Worm (Caenorhabditis elegans) whole organism, L4 larva: ENCODE data around the gene anmt-1.

Source experiments
- F26F4.8 ChIP-seq: fragments of 200-800 bp; sonication (Bioruptor generic); conservative IDR thresholded peaks from 2 replicates; pipeline ENCODE4 v1.3.6; 2022; ENCODE audit warnings: missing genetic modification characterization, missing compliant biosample characterization
- R02D3.7 ChIP-seq: fragments of 150-350 bp; sonication (generic microtip); optimal IDR thresholded peaks from 3 replicates; lab custom pipeline; 2014; ENCODE audit warnings: missing biosample characterization, missing genetic modification characterization
- Y75B8A.6 ChIP-seq: fragments of 200-800 bp; sonication (Bioruptor generic); IDR thresholded peaks from 2 replicates; pipeline ENCODE4 v1.3.6; 2022; ENCODE audit warnings: missing genetic modification reagents, missing genetic modification characterization, missing compliant biosample characterization
- ZK546.5 ChIP-seq, 2 experiments: sonication (generic microtip); optimal IDR thresholded peaks; 2 replicates each; lab custom pipeline; 2017; ENCODE audit warnings: missing biosample characterization in 2 of 2, missing genetic modification characterization in 2 of 2
- aha-1 ChIP-seq: fragments of 150-350 bp; peaks from one replicate; lab custom pipeline; 2014; ENCODE audit warnings: missing biosample characterization, missing genetic modification characterization
- aly-2 ChIP-seq: sonication (generic microtip); optimal IDR thresholded peaks from 2 replicates; lab custom pipeline; 2018; ENCODE audit warnings: missing biosample characterization, missing genetic modification characterization
- ceh-20 ChIP-seq: fragments of 200-800 bp; sonication (Bioruptor generic); IDR thresholded peaks from 2 replicates; pipeline ENCODE4 v1.3.6; 2022; ENCODE audit warnings: missing genetic modification reagents, missing genetic modification characterization, missing compliant biosample characterization
- ceh-44 ChIP-seq: fragments of 200-800 bp; sonication (Bioruptor generic); IDR thresholded peaks from 2 replicates; pipeline ENCODE4 v1.3.6; 2022; ENCODE audit warnings: missing genetic modification reagents, missing genetic modification characterization, missing compliant biosample characterization
- cey-2 ChIP-seq: sonication (generic microtip); optimal IDR thresholded peaks from 3 replicates; lab custom pipeline; 2017; ENCODE audit warnings: missing genetic modification characterization, mild to moderate bottlenecking, missing compliant biosample characterization, antibody characterized with exemption, borderline replicate concordance; ENCODE audit not compliant: insufficient read depth
- daf-12 ChIP-seq: fragments of 150-350 bp; optimal IDR thresholded peaks from 2 replicates; lab custom pipeline; 2014; ENCODE audit warnings: missing biosample characterization, missing genetic modification reagents, missing genetic modification characterization
- daf-16 ChIP-seq, 3 experiments: sonication (generic microtip); optimal IDR thresholded peaks; 2 replicates each; lab custom pipeline; 2016 to 2017; ENCODE audit warnings: missing genetic modification characterization in 3 of 3, missing genetic modification reagents in 3 of 3, mild to moderate bottlenecking in 2 of 3, missing compliant biosample characterization in 2 of 3, missing biosample characterization in 1 of 3, moderate library complexity in 1 of 3
- daf-8 ChIP-seq: fragments of 200-800 bp; sonication (Bioruptor generic); IDR thresholded peaks from 2 replicates; pipeline ENCODE4 v1.3.6; 2022; ENCODE audit warnings: missing genetic modification characterization, missing compliant biosample characterization
- dmd-9 ChIP-seq: fragments of 200-800 bp; sonication (Bioruptor generic); IDR thresholded peaks from 2 replicates; pipeline ENCODE4 v1.3.6; 2022; ENCODE audit warnings: missing genetic modification reagents, missing genetic modification characterization, missing compliant biosample characterization
- dve-1 ChIP-seq: sonication (generic microtip); optimal IDR thresholded peaks from 2 replicates; lab custom pipeline; 2017; ENCODE audit warnings: antibody characterized with exemption, mild to moderate bottlenecking, missing genetic modification characterization, missing compliant biosample characterization; ENCODE audit not compliant: insufficient read depth
- egl-27 ChIP-seq: sonication (generic microtip); optimal IDR thresholded peaks from 3 replicates; lab custom pipeline; 2017; ENCODE audit warnings: missing biosample characterization, missing genetic modification reagents, missing genetic modification characterization
- hlh-30 ChIP-seq: sonication (generic microtip); optimal IDR thresholded peaks from 2 replicates; lab custom pipeline; 2017; ENCODE audit warnings: antibody characterized with exemption, mild to moderate bottlenecking, missing genetic modification characterization, missing compliant biosample characterization; ENCODE audit not compliant: insufficient read depth
- lin-15B ChIP-seq: fragments of 150-350 bp; sonication (generic microtip); optimal IDR thresholded peaks from 3 replicates; lab custom pipeline; 2014; ENCODE audit warnings: missing biosample characterization, missing genetic modification characterization
- lin-29 ChIP-seq: fragments of 200-800 bp; sonication (Bioruptor generic); IDR thresholded peaks from 2 replicates; pipeline ENCODE4 v1.3.6; 2022; ENCODE audit warnings: missing genetic modification reagents, missing genetic modification characterization, missing compliant biosample characterization
- lin-38 ChIP-seq: fragments of 200-800 bp; sonication (Bioruptor generic); IDR thresholded peaks from 2 replicates; pipeline ENCODE4 v1.3.6; 2022; ENCODE audit warnings: missing genetic modification reagents, missing genetic modification characterization, missing compliant biosample characterization
- lsy-2 ChIP-seq, 2 experiments: fragments of 150-350 bp in 1 of 2; sonication (generic microtip) in 1 of 2; optimal IDR thresholded peaks; 2 replicates each; lab custom pipeline; 2014 to 2017; ENCODE audit warnings: missing biosample characterization in 2 of 2, missing genetic modification characterization in 2 of 2
- mxl-3 ChIP-seq: fragments of 200-800 bp; sonication (Bioruptor generic); optimal IDR thresholded peaks from 2 replicates; lab custom pipeline; 2018; ENCODE audit warnings: mild to moderate bottlenecking, missing genetic modification characterization, missing compliant biosample characterization
- nhr-10 ChIP-seq: fragments of 150-350 bp; optimal IDR thresholded peaks from 2 replicates; lab custom pipeline; 2014; ENCODE audit warnings: missing biosample characterization, missing genetic modification characterization
- nhr-28 ChIP-seq: fragments of 150-350 bp; optimal IDR thresholded peaks from 2 replicates; lab custom pipeline; 2014; ENCODE audit warnings: missing biosample characterization, missing genetic modification characterization
- nhr-48 ChIP-seq: sonication (generic microtip); optimal IDR thresholded peaks from 2 replicates; lab custom pipeline; 2016; ENCODE audit warnings: mild to moderate bottlenecking, missing genetic modification characterization, missing compliant biosample characterization
- rbr-2 ChIP-seq: sonication (generic microtip); optimal IDR thresholded peaks from 2 replicates; lab custom pipeline; 2016; ENCODE audit warnings: missing genotype, missing genetic modification characterization, missing compliant biosample characterization
- skn-1 ChIP-seq: fragments of 150-350 bp; optimal IDR thresholded peaks from 2 replicates; lab custom pipeline; 2014; ENCODE audit warnings: missing biosample characterization, missing genetic modification characterization
- snpc-1.2 ChIP-seq: fragments of 200-800 bp; sonication (Bioruptor generic); IDR thresholded peaks from 2 replicates; pipeline ENCODE4 v1.3.6; 2022; ENCODE audit warnings: missing genetic modification reagents, missing genetic modification characterization, missing compliant biosample characterization
- snpc-4 ChIP-seq: fragments of 150-350 bp; optimal IDR thresholded peaks from 2 replicates; lab custom pipeline; 2014; ENCODE audit warnings: missing biosample characterization, missing genetic modification characterization
- spr-1 ChIP-seq: sonication (generic microtip); optimal IDR thresholded peaks from 2 replicates; lab custom pipeline; 2016; ENCODE audit warnings: mild to moderate bottlenecking, missing genetic modification characterization, missing compliant biosample characterization
- tag-97 ChIP-seq: fragments of 200-800 bp; sonication (Bioruptor generic); IDR thresholded peaks from 2 replicates; pipeline ENCODE4 v1.3.6; 2022; ENCODE audit warnings: missing genetic modification characterization, missing compliant biosample characterization
- unc-39 ChIP-seq: sonication (generic microtip); optimal IDR thresholded peaks from 2 replicates; lab custom pipeline; 2017; ENCODE audit warnings: missing biosample characterization, missing genetic modification characterization
- zag-1 ChIP-seq: fragments of 150-350 bp; optimal IDR thresholded peaks from 2 replicates; lab custom pipeline; 2014; ENCODE audit warnings: missing biosample characterization, missing genetic modification characterization
- zfp-3 ChIP-seq: fragments of 200-800 bp; sonication (Bioruptor generic); conservative IDR thresholded peaks from 2 replicates; pipeline ENCODE4 v1.3.6; 2022; ENCODE audit warnings: missing genetic modification reagents, missing genetic modification characterization, missing compliant biosample characterization
- zip-2 ChIP-seq: fragments of 150-350 bp; optimal IDR thresholded peaks from 2 replicates; lab custom pipeline; 2014; ENCODE audit warnings: missing biosample characterization, missing genetic modification characterization
- ztf-11 ChIP-seq: fragments of 150-350 bp; optimal IDR thresholded peaks from 2 replicates; lab custom pipeline; 2014; ENCODE audit warnings: missing biosample characterization, missing genetic modification characterization

The anmt-1 gene

DNA sequence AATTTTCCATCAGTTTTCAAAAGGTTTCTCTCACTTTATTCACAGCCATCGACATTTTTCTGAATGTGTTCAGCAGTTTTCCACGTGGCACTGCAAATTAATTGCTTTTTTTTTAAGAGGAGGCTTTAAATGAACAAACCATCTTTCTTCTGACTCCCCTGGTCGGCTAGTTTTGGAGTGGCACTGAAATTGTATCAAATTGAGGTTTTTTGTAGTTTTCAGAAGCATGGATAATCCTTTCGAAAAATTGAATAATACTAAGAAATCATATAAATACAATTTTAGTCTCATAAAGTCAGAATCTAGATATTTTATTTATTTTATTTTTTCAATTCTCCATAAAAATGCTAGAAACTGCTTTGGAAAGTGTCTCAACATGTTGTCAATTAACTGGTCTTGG is 20.2 kb downstream of the anmt-1 start, which contains the start of gene B0303.16:
Gene B0303.16, plus strand, starts transcription at position 301 of the 400 bp plus-strand sequence.
- no peak for TF ChIP-seq lsy-2 (tag; optimal IDR thresholded peaks at IDR 0.05; lab: Kevin White, UChicago)
- TF ChIP-seq spr-1: no peak
- no peak for TF ChIP-seq lin-29 (GFP tag; lab: Robert Waterston, UW)
- TF ChIP-seq ceh-44 (GFP tag; lab: Robert Waterston, UW): no peak
- TF ChIP-seq R02D3.7 (tag; lab: Kevin White, UChicago): no peak
- TF ChIP-seq daf-12 (tag; lab: Kevin White, UChicago): no peak
- no peak for TF ChIP-seq ZK546.5 (tag; optimal IDR thresholded peaks at IDR 0.05; lab: Kevin White, UChicago)
- no peak for TF ChIP-seq nhr-10 (tag; lab: Kevin White, UChicago)
- no peak for TF ChIP-seq daf-8 (GFP tag; lab: Robert Waterston, UW)
- no peak for TF ChIP-seq dve-1 (tag; lab: Kevin White, UChicago)
- no peak for TF ChIP-seq daf-16 (GFP tag; optimal IDR thresholded peaks at IDR 0.05; lab: Kevin White, UChicago)
- no peak for TF ChIP-seq daf-16 (tag; optimal IDR thresholded peaks at IDR 0.05; lab: Kevin White, UChicago)

DNA sequence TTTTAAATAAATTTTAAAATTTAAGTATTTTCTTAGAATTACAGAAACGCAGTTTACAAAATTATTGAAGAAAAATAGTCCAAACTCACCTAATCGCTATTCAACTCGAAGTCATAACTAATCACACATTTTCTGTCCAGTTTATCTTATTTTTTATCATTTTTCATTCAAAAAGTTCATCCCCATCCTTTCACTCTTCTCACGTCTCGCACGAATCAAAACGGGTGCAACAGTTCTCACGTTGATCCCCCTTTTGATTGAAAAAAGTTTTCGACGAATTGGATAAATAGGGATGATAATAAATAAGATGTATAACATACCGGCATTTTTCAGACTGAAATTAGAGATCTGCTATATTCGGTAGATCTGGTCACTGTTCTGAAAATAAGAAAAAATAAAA is 25.1 kb downstream of the anmt-1 start:
- TF ChIP-seq tag-97 (GFP tag; lab: Robert Waterston, UW): no peak
- TF ChIP-seq lin-15B (tag; lab: Kevin White, UChicago): no peak
- TF ChIP-seq nhr-48: peak; percentile 42
- TF ChIP-seq nhr-28 (tag; lab: Kevin White, UChicago): peak; percentile 26
- TF ChIP-seq, all 104 proteins: peak for 2

DNA sequence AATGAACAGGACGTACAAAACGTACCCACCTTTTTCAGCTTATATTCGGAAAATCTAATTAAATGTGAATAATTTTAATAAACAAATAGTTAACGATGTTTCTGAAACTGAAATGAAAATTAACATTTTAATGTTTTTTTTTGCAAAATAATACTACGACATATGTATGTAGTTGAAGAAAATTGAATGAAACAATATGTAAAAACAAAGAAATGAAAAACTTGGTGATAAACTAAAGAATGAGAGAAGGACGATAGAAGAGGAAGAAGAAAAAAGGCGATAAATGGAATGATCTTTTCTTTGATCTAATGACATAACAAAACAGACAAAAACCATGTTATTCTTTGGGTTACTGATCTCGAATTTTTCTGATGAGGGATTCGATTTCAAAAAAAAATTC is 25.7 kb downstream of the anmt-1 start, which contains the start of gene B0303.11:
Gene B0303.11, minus strand, starts transcription at position 101 of the 400 bp plus-strand sequence.
- TF ChIP-seq rbr-2 (tag; lab: Kevin White, UChicago): no peak
- TF ChIP-seq mxl-3 (GFP tag; lab: Kevin White, UChicago): no peak
- no peak for TF ChIP-seq zfp-3 (GFP tag; lab: Robert Waterston, UW)
- TF ChIP-seq snpc-4 (tag; lab: Kevin White, UChicago): no peak
- TF ChIP-seq dmd-9: no peak
- no peak for TF ChIP-seq cey-2 (tag; lab: Kevin White, UChicago)
- peak; percentile 18 for TF ChIP-seq aha-1 (tag; lab: Kevin White, UChicago)
- TF ChIP-seq F26F4.8 (GFP tag; lab: Robert Waterston, UW): no peak

DNA sequence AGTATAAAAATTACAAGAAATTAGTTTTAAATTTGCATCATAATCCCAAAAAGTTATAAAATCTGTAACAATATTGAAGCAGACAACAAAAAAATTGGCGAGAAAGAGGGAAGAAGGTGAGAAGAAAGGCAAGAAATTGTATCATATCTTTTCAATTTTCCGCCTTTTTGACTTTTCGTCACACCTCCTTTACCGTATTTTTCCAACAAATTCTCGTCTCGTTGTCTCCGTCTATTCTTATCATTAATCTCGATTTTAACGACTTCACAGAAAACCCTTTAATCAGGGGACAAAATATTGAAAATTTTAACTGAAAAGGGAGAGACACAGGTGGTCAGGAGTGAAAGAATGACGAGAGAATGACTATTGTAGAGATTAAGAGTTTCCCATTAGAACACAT is 28.4 kb downstream of the anmt-1 start:
- no peak for TF ChIP-seq daf-8 (GFP tag; lab: Robert Waterston, UW)
- peak; percentile 37 for TF ChIP-seq nhr-28 (tag; lab: Kevin White, UChicago)
- no peak for TF ChIP-seq zag-1 (tag; lab: Kevin White, UChicago)
- TF ChIP-seq zfp-3 (GFP tag; lab: Robert Waterston, UW): no peak
- no peak for TF ChIP-seq aly-2
- TF ChIP-seq ceh-20: no peak
- TF ChIP-seq Y75B8A.6 (GFP tag; lab: Robert Waterston, UW): no peak
- TF ChIP-seq ztf-11 (tag; lab: Kevin White, UChicago): no peak
- no peak for TF ChIP-seq zip-2 (tag; lab: Kevin White, UChicago)
- no peak for TF ChIP-seq aha-1 (tag; lab: Kevin White, UChicago)
- no peak for TF ChIP-seq skn-1 (tag; lab: Kevin White, UChicago)
- TF ChIP-seq mxl-3 (GFP tag; lab: Kevin White, UChicago): no peak
- no peak for TF ChIP-seq snpc-1.2 (GFP tag; lab: Robert Waterston, UW)
- peak; percentile 18 for TF ChIP-seq hlh-30 (tag; lab: Kevin White, UChicago)
- no peak for TF ChIP-seq daf-12 (tag; lab: Kevin White, UChicago)

DNA sequence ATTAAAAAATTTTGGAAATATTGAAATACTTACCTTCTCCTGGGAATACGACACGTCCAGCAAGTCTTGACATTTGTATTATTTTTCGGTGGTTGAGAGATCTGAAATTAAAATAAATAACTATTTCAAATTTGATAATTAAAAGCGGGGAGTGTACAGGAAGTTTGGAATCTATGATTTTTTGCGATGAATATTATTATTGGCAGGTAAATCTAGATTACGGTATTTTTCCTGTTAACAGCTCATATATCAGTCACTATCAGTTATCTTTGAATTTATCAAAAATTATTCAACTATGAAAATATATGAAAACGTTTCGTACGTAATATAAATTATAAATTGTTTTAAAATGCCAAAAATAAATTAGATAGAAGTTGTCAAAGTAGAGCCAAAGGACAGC is 31.5 kb downstream of the anmt-1 start, which contains the start of gene B0303.14:
Gene B0303.14, minus strand, starts transcription at position 101 of the 400 bp plus-strand sequence.
- TF ChIP-seq egl-27 (tag; lab: Kevin White, UChicago): no peak
- no peak for TF ChIP-seq unc-39 (tag; lab: Kevin White, UChicago)
- TF ChIP-seq nhr-28 (tag; lab: Kevin White, UChicago): no peak
- TF ChIP-seq lin-38 (GFP tag; lab: Robert Waterston, UW): no peak
- TF ChIP-seq, all 104 proteins: peak for 0
